Fruit fly (Drosophila melanogaster) whole organism, embryonic: ENCODE measurements around the gene CG34429.

Experiments used
- ATbp ChIP-seq: fragments of 200-800 bp; sonication (Bioruptor generic); optimal IDR thresholded peaks from 2 replicates; lab custom pipeline; 2017; ENCODE audit warnings: missing biosample characterization, mild to moderate bottlenecking, missing genetic modification characterization, missing genetic modification reagents
- Abd-B ChIP-seq: fragments of 200-800 bp; sonication (Bioruptor generic); optimal IDR thresholded peaks from 2 replicates; lab custom pipeline; 2018; ENCODE audit warnings: missing biosample characterization, mild to moderate bottlenecking, missing genetic modification characterization, moderate library complexity
- Asciz ChIP-seq: fragments of 200-800 bp; sonication (Bioruptor generic); optimal IDR thresholded peaks from 2 replicates; lab custom pipeline; 2017; ENCODE audit warnings: missing biosample characterization, mild to moderate bottlenecking, missing genetic modification characterization, missing genetic modification reagents
- Atf3 ChIP-seq: fragments of 200-800 bp; sonication (Bioruptor generic); optimal IDR thresholded peaks from 3 replicates; lab custom pipeline; 2016; ENCODE audit warnings: missing biosample characterization, missing genetic modification characterization
- Atf6 ChIP-seq: fragments of 200-800 bp; sonication (Bioruptor generic); IDR thresholded peaks from 2 replicates; pipeline ENCODE4 v1.3.6; 2022; ENCODE audit warnings: missing biosample characterization, missing genetic modification characterization
- CG10267 ChIP-seq: fragments of 200-800 bp; sonication (Bioruptor generic); optimal IDR thresholded peaks from 2 replicates; lab custom pipeline; 2018; ENCODE audit warnings: missing biosample characterization, mild to moderate bottlenecking, missing genetic modification characterization, moderate library complexity
- CG10366 ChIP-seq: fragments of 200-800 bp; sonication (Bioruptor generic); IDR thresholded peaks from 2 replicates; pipeline ENCODE4 v1.3.6; 2022; ENCODE audit warnings: missing biosample characterization, missing genetic modification characterization
- CG10979 ChIP-seq: fragments of 200-800 bp; sonication (Bioruptor generic); optimal IDR thresholded peaks from 2 replicates; lab custom pipeline; 2018; ENCODE audit warnings: missing biosample characterization, mild to moderate bottlenecking, missing genetic modification characterization, moderate library complexity
- CG13123 ChIP-seq: fragments of 200-800 bp; sonication (Bioruptor generic); optimal IDR thresholded peaks from 2 replicates; lab custom pipeline; 2016; ENCODE audit warnings: missing biosample characterization, missing genetic modification characterization
- CG43689 ChIP-seq: fragments of 200-800 bp; sonication (Bioruptor generic); IDR thresholded peaks from 2 replicates; pipeline ENCODE4 v1.3.6; 2022; ENCODE audit warnings: missing biosample characterization, missing genetic modification characterization
- CG4730 ChIP-seq: fragments of 200-800 bp; sonication (Bioruptor generic); IDR thresholded peaks from 2 replicates; pipeline ENCODE4 v1.3.6; 2022; ENCODE audit warnings: missing biosample characterization, missing genetic modification characterization
- CG7786 ChIP-seq: fragments of 200-800 bp; sonication (Bioruptor generic); optimal IDR thresholded peaks from 2 replicates; lab custom pipeline; 2016; ENCODE audit warnings: missing biosample characterization, missing genetic modification characterization
- CG8290 ChIP-seq, 3 experiments: fragments of 200-800 bp; sonication (Bioruptor generic); optimal IDR thresholded peaks; 2 replicates each; lab custom pipeline; 2016 to 2019; ENCODE audit warnings: missing biosample characterization in 3 of 3, missing genetic modification characterization in 3 of 3, mild to moderate bottlenecking in 2 of 3, moderate library complexity in 1 of 3
- CG8765 ChIP-seq: fragments of 200-800 bp; sonication (Bioruptor generic); IDR thresholded peaks from 2 replicates; pipeline ENCODE4 v1.3.6; 2022; ENCODE audit warnings: missing biosample characterization, missing genetic modification characterization
- CoRest ChIP-seq: fragments of 200-800 bp; sonication (Bioruptor generic); optimal IDR thresholded peaks from 3 replicates; lab custom pipeline; 2018; ENCODE audit warnings: missing biosample characterization, mild to moderate bottlenecking, missing genetic modification characterization, moderate library complexity
- Doc3 ChIP-seq: fragments of 200-800 bp; sonication (Bioruptor generic); IDR thresholded peaks from 3 replicates; pipeline ENCODE4 v1.3.6; 2022; ENCODE audit warnings: missing biosample characterization, missing genetic modification characterization; ENCODE audit not compliant: partially characterized antibody
- Dref ChIP-seq: fragments of 200-800 bp; sonication (Bioruptor generic); IDR thresholded peaks from 2 replicates; pipeline ENCODE4 v1.3.6; 2022; ENCODE audit warnings: missing biosample characterization, missing genetic modification characterization
- E2f1 ChIP-seq: fragments of 200-800 bp; sonication (Bioruptor generic); IDR thresholded peaks from 2 replicates; pipeline ENCODE4 v1.3.6; 2022; ENCODE audit warnings: missing biosample characterization, missing genetic modification characterization
- Hmx ChIP-seq: fragments of 200-800 bp; sonication (Bioruptor generic); optimal IDR thresholded peaks from 2 replicates; lab custom pipeline; 2016; ENCODE audit warnings: missing biosample characterization, missing genetic modification characterization
- Lhr ChIP-seq: fragments of 200-800 bp; sonication (Bioruptor generic); optimal IDR thresholded peaks from 3 replicates; lab custom pipeline; 2017; ENCODE audit warnings: mild to moderate bottlenecking, missing biosample characterization, missing genetic modification reagents, missing genetic modification characterization
- NFAT ChIP-seq: fragments of 200-800 bp; sonication (Bioruptor generic); IDR thresholded peaks from 2 replicates; pipeline ENCODE4 v1.3.6; 2022; ENCODE audit warnings: missing biosample characterization, missing genetic modification characterization
- Pdp1 ChIP-seq, 2 experiments: fragments of 200-800 bp; sonication (Bioruptor generic); optimal IDR thresholded peaks; 3 replicates each; lab custom pipeline; 2016; ENCODE audit warnings: missing biosample characterization in 2 of 2, missing genetic modification characterization in 2 of 2, mild to moderate bottlenecking in 1 of 2, moderate library complexity in 1 of 2
- Spps ChIP-seq: fragments of 200-800 bp; sonication (Bioruptor generic); optimal IDR thresholded peaks from 2 replicates; lab custom pipeline; 2018; ENCODE audit warnings: missing biosample characterization, mild to moderate bottlenecking, missing genetic modification characterization
- Xrp1 ChIP-seq: fragments of 200-800 bp; sonication (Bioruptor generic); IDR thresholded peaks from 2 replicates; pipeline ENCODE4 v1.3.6; 2022; ENCODE audit warnings: missing biosample characterization, missing genetic modification characterization
- ab ChIP-seq: fragments of 200-800 bp; sonication (Bioruptor generic); optimal IDR thresholded peaks from 2 replicates; lab custom pipeline; 2016; ENCODE audit warnings: missing biosample characterization, missing genetic modification characterization
- ac ChIP-seq: fragments of 200-800 bp; sonication (Bioruptor generic); optimal IDR thresholded peaks from 3 replicates; lab custom pipeline; 2017; ENCODE audit warnings: missing biosample characterization, mild to moderate bottlenecking, missing genetic modification characterization
- aop ChIP-seq: fragments of 200-800 bp; sonication (Bioruptor generic); IDR thresholded peaks from 2 replicates; pipeline ENCODE4 v1.3.6; 2022; ENCODE audit warnings: missing biosample characterization, missing genetic modification characterization
- bab2 ChIP-seq: fragments of 200-800 bp; sonication (Bioruptor generic); optimal IDR thresholded peaks from 2 replicates; lab custom pipeline; 2016; ENCODE audit warnings: missing biosample characterization, missing genetic modification characterization
- bigmax ChIP-seq: fragments of 200-800 bp; sonication (Bioruptor generic); optimal IDR thresholded peaks from 2 replicates; lab custom pipeline; 2018; ENCODE audit warnings: missing biosample characterization, mild to moderate bottlenecking, missing genetic modification characterization
- dan ChIP-seq: fragments of 200-800 bp; sonication (Bioruptor generic); IDR thresholded peaks from 2 replicates; pipeline ENCODE4 v1.3.6; 2022; ENCODE audit warnings: missing biosample characterization, missing genetic modification characterization
- fd96Cb ChIP-seq: fragments of 200-800 bp; sonication (Bioruptor generic); optimal IDR thresholded peaks from 2 replicates; lab custom pipeline; 2018; ENCODE audit warnings: missing biosample characterization, mild to moderate bottlenecking, missing genetic modification characterization, moderate library complexity
- gcm2 ChIP-seq: fragments of 200-800 bp; sonication (Bioruptor generic); optimal IDR thresholded peaks from 2 replicates; lab custom pipeline; 2016; ENCODE audit warnings: missing biosample characterization, missing genetic modification characterization
- grn ChIP-seq: fragments of 200-800 bp; sonication (Bioruptor generic); optimal IDR thresholded peaks from 3 replicates; lab custom pipeline; 2017; ENCODE audit warnings: missing biosample characterization, missing genetic modification characterization
- ham ChIP-seq: fragments of 200-800 bp; sonication (Bioruptor generic); IDR thresholded peaks from 2 replicates; pipeline ENCODE4 v1.3.6; 2022; ENCODE audit warnings: missing biosample characterization, missing genetic modification characterization
- kni ChIP-seq: fragments of 200-800 bp; sonication (Bioruptor generic); optimal IDR thresholded peaks from 3 replicates; lab custom pipeline; 2017; ENCODE audit warnings: mild to moderate bottlenecking, missing biosample characterization, missing genetic modification reagents, missing genetic modification characterization
- knrl ChIP-seq: fragments of 200-800 bp; sonication (Bioruptor generic); IDR thresholded peaks from 3 replicates; pipeline ENCODE4 v1.3.6; 2022; ENCODE audit warnings: missing biosample characterization, missing genetic modification characterization; ENCODE audit not compliant: partially characterized antibody
- lilli ChIP-seq: fragments of 200-800 bp; sonication (Bioruptor generic); optimal IDR thresholded peaks from 3 replicates; lab custom pipeline; 2016; ENCODE audit warnings: missing biosample characterization, missing genetic modification characterization
- nerfin-1 ChIP-seq: fragments of 200-800 bp; sonication (Bioruptor generic); optimal IDR thresholded peaks from 3 replicates; lab custom pipeline; 2019; ENCODE audit warnings: missing biosample characterization, mild to moderate bottlenecking, missing genetic modification characterization, moderate library complexity
- nerfin-2 ChIP-seq: fragments of 200-800 bp; sonication (Bioruptor generic); IDR thresholded peaks from 2 replicates; pipeline ENCODE4 v1.3.6; 2022; ENCODE audit warnings: missing biosample characterization, missing genetic modification characterization; ENCODE audit not compliant: partially characterized antibody
- oc ChIP-seq: fragments of 200-800 bp; sonication (Bioruptor generic); optimal IDR thresholded peaks from 2 replicates; lab custom pipeline; 2018; ENCODE audit warnings: missing biosample characterization, mild to moderate bottlenecking, missing genetic modification characterization, moderate library complexity
- p53 ChIP-seq: fragments of 200-800 bp; sonication (Bioruptor generic); optimal IDR thresholded peaks from 2 replicates; lab custom pipeline; 2016; ENCODE audit warnings: missing biosample characterization, missing genetic modification characterization
- repo ChIP-seq: fragments of 200-800 bp; sonication (Bioruptor generic); optimal IDR thresholded peaks from 2 replicates; lab custom pipeline; 2016; ENCODE audit warnings: missing biosample characterization, missing genetic modification characterization
- seq ChIP-seq: fragments of 200-800 bp; sonication (Bioruptor generic); IDR thresholded peaks from 2 replicates; pipeline ENCODE4 v1.3.6; 2022; ENCODE audit warnings: missing biosample characterization, missing genetic modification characterization
- sima ChIP-seq: fragments of 200-800 bp; sonication (Bioruptor generic); optimal IDR thresholded peaks from 2 replicates; lab custom pipeline; 2016; ENCODE audit warnings: missing biosample characterization, missing genetic modification characterization
- slou ChIP-seq: fragments of 200-800 bp; sonication (Bioruptor generic); optimal IDR thresholded peaks from 3 replicates; lab custom pipeline; 2016; ENCODE audit warnings: missing biosample characterization, missing genetic modification characterization
- stwl ChIP-seq: fragments of 200-800 bp; sonication (Bioruptor generic); optimal IDR thresholded peaks from 3 replicates; lab custom pipeline; 2018; ENCODE audit warnings: missing biosample characterization, mild to moderate bottlenecking, missing genetic modification characterization, moderate library complexity
- tgo ChIP-seq: fragments of 200-800 bp; sonication (Bioruptor generic); IDR thresholded peaks from 3 replicates; pipeline ENCODE4 v1.3.6; 2022; ENCODE audit warnings: missing biosample characterization, missing genetic modification characterization
- wek ChIP-seq: fragments of 200-800 bp; sonication (Bioruptor generic); optimal IDR thresholded peaks from 3 replicates; lab custom pipeline; 2018; ENCODE audit warnings: missing biosample characterization, mild to moderate bottlenecking, missing genetic modification characterization, moderate library complexity

CG34429 gene

DNA sequence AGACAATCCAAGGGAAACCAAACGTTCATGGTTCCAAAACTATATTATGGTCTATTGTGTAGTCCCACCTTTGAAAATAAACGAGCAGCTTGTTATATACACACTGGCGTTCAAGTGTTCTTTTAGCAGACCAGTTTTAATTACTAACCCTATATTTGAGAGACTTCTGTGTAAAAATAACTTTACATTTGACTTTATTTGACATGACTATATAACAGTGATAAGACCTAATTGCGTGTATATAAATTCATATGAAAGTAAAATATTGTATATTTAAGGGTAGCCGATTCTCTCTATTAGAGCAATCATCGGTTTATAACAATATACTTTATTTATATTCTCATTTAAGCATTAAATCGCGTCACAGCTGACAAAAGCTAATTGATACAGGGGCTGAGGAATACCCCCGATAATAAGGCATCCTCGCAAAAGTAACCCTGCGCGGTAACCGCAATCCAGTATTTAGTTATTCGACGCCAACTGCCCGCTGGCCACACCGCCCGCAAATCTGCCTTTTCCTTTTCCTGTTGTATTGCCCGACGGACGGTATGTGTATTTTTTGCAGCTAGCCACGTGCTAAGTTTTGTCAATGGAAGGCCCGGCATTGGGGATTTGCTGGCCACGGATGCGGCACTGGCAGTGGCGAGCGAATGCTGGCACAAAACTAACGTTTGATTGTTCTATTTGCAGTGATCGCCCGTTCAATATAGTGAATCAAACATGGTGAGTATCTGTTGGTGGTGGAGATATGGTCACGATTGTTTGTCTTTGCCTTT, 21.4 kb upstream of the CG34429 start, which contains the start of gene RpS4 (continued):
- TF ChIP-seq kni (peak; percentile 91), CG10267 (tag; lab: Kevin White, UChicago) (peak; percentile 80), wek (GFP tag; lab: Kevin White, UChicago) (peak; percentile 99), NFAT (peak; percentile 92), CG43689 (peak; percentile 72; the same call in 1 of the 2 replicates), bigmax (peak; percentile 87), ATbp (peak; percentile 94), CG7786 (GFP tag; lab: Kevin White, UChicago) (peak; percentile 72), repo (peak; percentile 81), nerfin-2 (GFP tag; lab: Robert Waterston, UW) (no peak), ab (peak; percentile 60), p53 (peak; percentile 66), slou (GFP tag; lab: Kevin White, UChicago) (peak; percentile 73), CoRest (tag; lab: Kevin White, UChicago) (peak; percentile 74), Pdp1 (GFP tag; optimal IDR thresholded peaks at IDR 0.05; lab: Kevin White, UChicago) (peak; percentile 75 to 87), nerfin-1 (tag; lab: Kevin White, UChicago) (peak; percentile 80), knrl (peak; percentile 46; the same call in 1 of the 3 replicates), Hmx (GFP tag; lab: Kevin White, UChicago) (no peak), E2f1 (GFP tag; lab: Robert Waterston, UW) (peak; percentile 84), bab2 (GFP tag; lab: Kevin White, UChicago) (peak; percentile 63), ac (peak; percentile 92), CG8765 (GFP tag; lab: Robert Waterston, UW) (peak; percentile 62; the same call in 1 of the 2 replicates), sima (GFP tag; lab: Kevin White, UChicago) (peak; percentile 80), fd96Cb (tag; lab: Kevin White, UChicago) (peak; percentile 54), CG4730 (GFP tag; lab: Robert Waterston, UW) (peak; percentile 67), ham (peak; percentile 54; the same call in 1 of the 2 replicates), CG10979 (peak; percentile 73), lilli (GFP tag; lab: Kevin White, UChicago) (peak; percentile 74), Spps (tag; lab: Kevin White, UChicago) (peak; percentile 75), tgo (GFP tag; lab: Robert Waterston, UW) (peak; percentile 78), CG13123 (GFP tag; lab: Kevin White, UChicago) (peak; percentile 59), Lhr (GFP tag; lab: Kevin White, UChicago) (peak; percentile 93), Atf6 (GFP tag; lab: Robert Waterston, UW) (peak; percentile 81), seq (peak; percentile 81), Asciz (GFP tag; lab: Kevin White, UChicago) (peak; percentile 93), grn (GFP tag; lab: Kevin White, UChicago) (peak; percentile 73), stwl (tag; lab: Kevin White, UChicago) (peak; percentile 69), Xrp1 (peak; percentile 36; the same call in 1 of the 2 replicates), CG8290 (GFP tag; optimal IDR thresholded peaks at IDR 0.05; lab: Kevin White, UChicago) (peak; percentile 54), CG8290 (tag; optimal IDR thresholded peaks at IDR 0.05; lab: Kevin White, UChicago) (peak; percentile 92 to 98), Dref (peak; percentile 58), gcm2 (GFP tag; lab: Kevin White, UChicago) (peak; percentile 94), CG10366 (GFP tag; lab: Robert Waterston, UW) (peak; percentile 75), oc (tag; lab: Kevin White, UChicago) (peak; percentile 88), Atf3 (GFP tag; lab: Kevin White, UChicago) (peak; percentile 75), dan (GFP tag; lab: Robert Waterston, UW) (no peak), Abd-B (GFP tag; lab: Kevin White, UChicago) (peak; percentile 86), aop (GFP tag; lab: Robert Waterston, UW) (no peak), Doc3 (no peak)
